Worm (Caenorhabditis elegans): Measurements from ENCODE around the gene clec-31.

DNA sequence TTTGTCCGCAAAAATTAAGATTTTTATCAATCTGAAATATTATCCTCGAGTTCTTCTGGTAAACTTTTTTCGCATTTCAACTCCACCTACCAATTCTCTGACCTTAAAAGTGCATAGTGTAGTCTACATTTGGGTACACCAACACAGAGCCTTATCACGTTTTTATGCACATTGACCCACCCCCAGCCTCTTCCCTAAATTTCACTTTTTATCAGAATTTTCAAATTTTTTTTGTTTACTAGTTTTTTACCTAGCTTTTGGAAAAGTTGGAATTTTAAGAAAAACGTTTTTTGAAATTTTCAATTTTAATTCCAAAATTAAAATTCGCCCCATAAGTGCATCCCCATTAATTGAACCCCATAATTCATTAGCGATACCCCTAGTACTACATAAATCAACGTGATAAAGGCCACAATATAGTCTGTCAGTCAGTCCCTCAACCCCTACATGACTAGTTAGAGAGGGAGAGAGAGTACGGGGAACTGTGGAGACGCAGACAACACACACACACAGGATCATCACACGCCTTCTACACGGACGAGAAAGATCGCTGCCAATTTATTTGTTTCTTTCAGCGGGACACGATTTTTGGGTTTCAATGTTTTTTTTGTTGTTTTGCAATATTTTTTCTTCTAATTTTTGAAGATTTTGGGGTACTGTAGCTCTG, 43.2 kb downstream of the clec-31 start:
- TF ChIP-seq F13H6.1 (tag; optimal IDR thresholded peaks at IDR 0.05) (no peak), nhr-11 (tag; optimal IDR thresholded peaks at IDR 0.05) (no peak), zag-1 (tag; optimal IDR thresholded peaks at IDR 0.05) (no peak), nhr-25 (tag; optimal IDR thresholded peaks at IDR 0.05) (peak; percentile 48), egl-27 (tag; optimal IDR thresholded peaks at IDR 0.05) (no peak), ama-1 (optimal IDR thresholded peaks at IDR 0.05) (no peak), lin-13 (GFP tag; optimal IDR thresholded peaks at IDR 0.05) (no peak)

All from whole organism, L2 larva.